Worm (Caenorhabditis elegans): ENCODE results near the gene F56D5.3.

F56D5.3 gene

ce11 chrIV:9442106-9442532, 44.7 kb downstream of the F56D5.3 start (continued):
- TF ChIP-seq snpc-4 (tag; optimal IDR thresholded peaks at IDR 0.05) = no peak
- peak; percentile 60 for TF ChIP-seq nhr-6 (tag; optimal IDR thresholded peaks at IDR 0.05)
- TF ChIP-seq dve-1 (tag; optimal IDR thresholded peaks at IDR 0.05; ENCODE audit: insufficient read depth) = peak; percentile 96
- TF ChIP-seq ces-1 (GFP tag; optimal IDR thresholded peaks at IDR 0.05) = no peak
- TF ChIP-seq ceh-82 (tag; optimal IDR thresholded peaks at IDR 0.05) = no peak
- TF ChIP-seq mdt-29 (GFP tag; IDR thresholded peaks at IDR 0.05) = peak; percentile 82; the same call in 1 of the 2 replicates
- no peak for TF ChIP-seq daf-19 (GFP tag; conservative IDR thresholded peaks at IDR 0.05)
- no peak for TF ChIP-seq ceh-32 (tag; optimal IDR thresholded peaks at IDR 0.05; ENCODE audit: poor library complexity)
- no peak for TF ChIP-seq lim-7 (GFP tag; IDR thresholded peaks at IDR 0.05)
- TF ChIP-seq hif-1 (tag; optimal IDR thresholded peaks at IDR 0.05) = peak in 1 of 2 experiments; percentile 19
- no peak for TF ChIP-seq ztf-7 (tag; optimal IDR thresholded peaks at IDR 0.05)
- peak; percentile 49 for TF ChIP-seq nhr-10 (tag; optimal IDR thresholded peaks at IDR 0.05)
- TF ChIP-seq aly-2 (tag; optimal IDR thresholded peaks at IDR 0.05) = no peak
- no peak for TF ChIP-seq unc-39 (tag; optimal IDR thresholded peaks at IDR 0.05)
- TF ChIP-seq egl-27 (tag; optimal IDR thresholded peaks at IDR 0.05) = no peak
- no peak for TF ChIP-seq zfp-2 (tag; optimal IDR thresholded peaks at IDR 0.05)
- TF ChIP-seq nhr-48 (tag; optimal IDR thresholded peaks at IDR 0.05) = peak; percentile 83
- peak; percentile 56 for TF ChIP-seq lin-38 (GFP tag; IDR thresholded peaks at IDR 0.05)
- TF ChIP-seq F44E2.7 (GFP tag; IDR thresholded peaks at IDR 0.05) = no peak
- 0 out of 2 replicates have a peak, but pooled peaks have one; percentile 8 for TF ChIP-seq lin-1 (GFP tag; IDR thresholded peaks at IDR 0.05)
- TF ChIP-seq hlh-30 (tag; optimal IDR thresholded peaks at IDR 0.05; ENCODE audit: insufficient read depth) = peak; percentile 76
- no peak for TF ChIP-seq dmd-9 (GFP tag; IDR thresholded peaks at IDR 0.05)
- no peak for TF ChIP-seq zag-1 (tag; optimal IDR thresholded peaks at IDR 0.05)
- no peak for TF ChIP-seq nhr-111 (GFP tag; optimal IDR thresholded peaks at IDR 0.05)
- no peak for TF ChIP-seq Y105C5A.15 (GFP tag; IDR thresholded peaks at IDR 0.05)
- no peak for TF ChIP-seq nhr-76 (tag; optimal IDR thresholded peaks at IDR 0.05)
- TF ChIP-seq D1046.2 (GFP tag; IDR thresholded peaks at IDR 0.05) = no peak
- no peak for TF ChIP-seq nhr-41 (GFP tag; IDR thresholded peaks at IDR 0.05)
- TF ChIP-seq ceh-44 (GFP tag; IDR thresholded peaks at IDR 0.05) = no peak
- TF ChIP-seq F26F4.8 (GFP tag; conservative IDR thresholded peaks at IDR 0.05) = no peak
- TF ChIP-seq sdz-12 (GFP tag; optimal IDR thresholded peaks at IDR 0.05) = peak; percentile 29
- no peak for TF ChIP-seq zip-11 (GFP tag; IDR thresholded peaks at IDR 0.05)
- TF ChIP-seq rbr-2 (tag; optimal IDR thresholded peaks at IDR 0.05) = no peak
- TF ChIP-seq lin-39 (tag; optimal IDR thresholded peaks at IDR 0.05) = no peak
- TF ChIP-seq lsy-2 (tag; optimal IDR thresholded peaks at IDR 0.05) = peak in 1 of 2 experiments; percentile 69
- TF ChIP-seq ceh-62 (tag; optimal IDR thresholded peaks at IDR 0.05) = no peak
- no peak for TF ChIP-seq Y75B8A.6 (GFP tag; IDR thresholded peaks at IDR 0.05)
- no peak for TF ChIP-seq lir-3 (tag; optimal IDR thresholded peaks at IDR 0.05)
- no peak for TF ChIP-seq hmg-1.1 (GFP tag; IDR thresholded peaks at IDR 0.05)
- TF ChIP-seq snpc-1.2 (GFP tag; IDR thresholded peaks at IDR 0.05) = no peak
- TF ChIP-seq mxl-2 (GFP tag; conservative IDR thresholded peaks at IDR 0.05) = no peak
- TF ChIP-seq Y48G9A.11 (GFP tag; IDR thresholded peaks at IDR 0.05) = no peak
- 0 out of 2 replicates have a peak, but pooled peaks have one; percentile 44 for TF ChIP-seq T26A8.4 (GFP tag; IDR thresholded peaks at IDR 0.05)
- no peak for TF ChIP-seq R02D3.7 (tag; optimal IDR thresholded peaks at IDR 0.05)
- peak; percentile 85 for TF ChIP-seq php-3 (GFP tag; IDR thresholded peaks at IDR 0.05)
- no peak for TF ChIP-seq ama-1 (optimal IDR thresholded peaks at IDR 0.05)
- peak; percentile 59 for TF ChIP-seq pha-4 (GFP tag; IDR thresholded peaks at IDR 0.05)
- peak; percentile 78 for TF ChIP-seq pha-4 (tag; optimal IDR thresholded peaks at IDR 0.05)
- TF ChIP-seq F49E8.2 (tag; optimal IDR thresholded peaks at IDR 0.05; ENCODE audit: borderline replicate concordance) = no peak
- TF ChIP-seq nhr-102 (tag; optimal IDR thresholded peaks at IDR 0.05) = peak; percentile 86
- peak; percentile 6 for TF ChIP-seq jun-1 (tag; optimal IDR thresholded peaks at IDR 0.05)
- peak; percentile 15 for TF ChIP-seq nhr-11 (tag; optimal IDR thresholded peaks at IDR 0.05)
- no peak for TF ChIP-seq fkh-10 (GFP tag; optimal IDR thresholded peaks at IDR 0.05)
